Fruit fly (Drosophila melanogaster) whole organism, embryonic: ENCODE measurements around the gene PNPase.

ENCODE experiments used
- Atf-2 ChIP-seq: fragments of 200-800 bp; sonication (Bioruptor generic); optimal IDR thresholded peaks from 2 replicates; lab custom pipeline; 2016; ENCODE audit warnings: missing biosample characterization, missing genetic modification characterization
- Atf3 ChIP-seq: fragments of 200-800 bp; sonication (Bioruptor generic); optimal IDR thresholded peaks from 3 replicates; lab custom pipeline; 2016; ENCODE audit warnings: missing biosample characterization, missing genetic modification characterization
- CG10565 ChIP-seq: fragments of 200-800 bp; sonication (Bioruptor generic); optimal IDR thresholded peaks from 3 replicates; lab custom pipeline; 2016; ENCODE audit warnings: missing biosample characterization, mild to moderate bottlenecking, missing genetic modification characterization
- CG10959 ChIP-seq: fragments of 200-800 bp; sonication (Bioruptor generic); IDR thresholded peaks from 2 replicates; pipeline ENCODE4 v1.3.6; 2022; ENCODE audit warnings: missing biosample characterization, missing genetic modification characterization
- CG11247 ChIP-seq: fragments of 200-800 bp; sonication (Bioruptor generic); IDR thresholded peaks from 2 replicates; pipeline ENCODE4 v1.3.6; 2022; ENCODE audit warnings: missing biosample characterization, missing genetic modification characterization
- CG11560 ChIP-seq: fragments of 200-800 bp; sonication (Bioruptor generic); IDR thresholded peaks from 3 replicates; pipeline ENCODE4 v1.3.6; 2022; ENCODE audit warnings: missing biosample characterization, missing genetic modification characterization
- CG11723 ChIP-seq: fragments of 200-800 bp; sonication (Bioruptor generic); optimal IDR thresholded peaks from 2 replicates; lab custom pipeline; 2017; ENCODE audit warnings: missing biosample characterization, mild to moderate bottlenecking, missing genetic modification characterization
- CG1233 ChIP-seq: fragments of 200-800 bp; sonication (Bioruptor generic); optimal IDR thresholded peaks from 4 replicates; lab custom pipeline; 2018; ENCODE audit warnings: missing biosample characterization, mild to moderate bottlenecking, missing genetic modification characterization
- CG12391 ChIP-seq: fragments of 200-800 bp; sonication (Bioruptor generic); optimal IDR thresholded peaks from 3 replicates; lab custom pipeline; 2018; ENCODE audit warnings: missing biosample characterization, mild to moderate bottlenecking, missing genetic modification characterization, moderate library complexity
- CG15696 ChIP-seq: fragments of 200-800 bp; sonication (Bioruptor generic); optimal IDR thresholded peaks from 2 replicates; lab custom pipeline; 2019; ENCODE audit warnings: missing biosample characterization, mild to moderate bottlenecking, missing genetic modification characterization, moderate library complexity
- CG1603 ChIP-seq: fragments of 200-800 bp; sonication (Bioruptor generic); optimal IDR thresholded peaks from 2 replicates; lab custom pipeline; 2019; ENCODE audit warnings: missing biosample characterization, mild to moderate bottlenecking, missing genetic modification characterization, moderate library complexity
- CG17385 ChIP-seq: fragments of 200-800 bp; sonication (Bioruptor generic); optimal IDR thresholded peaks from 3 replicates; lab custom pipeline; 2018; ENCODE audit warnings: missing biosample characterization, mild to moderate bottlenecking, missing genetic modification characterization
- CG1792 ChIP-seq: fragments of 200-800 bp; sonication (Bioruptor generic); optimal IDR thresholded peaks from 2 replicates; lab custom pipeline; 2016; ENCODE audit warnings: missing biosample characterization, missing genetic modification characterization
- CG18011 ChIP-seq: fragments of 200-800 bp; sonication (Bioruptor generic); optimal IDR thresholded peaks from 2 replicates; lab custom pipeline; 2017; ENCODE audit warnings: missing biosample characterization, missing genetic modification characterization, mild to moderate bottlenecking, moderate library complexity, missing genotype
- CG18262 ChIP-seq: fragments of 200-800 bp; optimal IDR thresholded peaks from 3 replicates; lab custom pipeline; 2019; ENCODE audit warnings: missing biosample characterization, mild to moderate bottlenecking, missing genetic modification characterization, moderate library complexity
- CG2116 ChIP-seq: fragments of 200-800 bp; sonication (Bioruptor generic); optimal IDR thresholded peaks from 3 replicates; lab custom pipeline; 2018; ENCODE audit warnings: missing biosample characterization, mild to moderate bottlenecking, missing genetic modification characterization
- CG31388 ChIP-seq: fragments of 200-800 bp; sonication (Bioruptor generic); optimal IDR thresholded peaks from 2 replicates; lab custom pipeline; 2016; ENCODE audit warnings: missing biosample characterization, missing genetic modification characterization
- CG3163 ChIP-seq: fragments of 200-800 bp; sonication (Bioruptor generic); optimal IDR thresholded peaks from 3 replicates; lab custom pipeline; 2016; ENCODE audit warnings: missing biosample characterization, missing genetic modification characterization
- CG5180 ChIP-seq: fragments of 200-800 bp; sonication (Bioruptor generic); optimal IDR thresholded peaks from 3 replicates; lab custom pipeline; 2017; ENCODE audit warnings: missing biosample characterization, missing genetic modification characterization, mild to moderate bottlenecking, moderate library complexity, missing genetic modification reagents
- CG7357 ChIP-seq: fragments of 200-800 bp; sonication (Bioruptor generic); IDR thresholded peaks from 3 replicates; pipeline ENCODE4 v1.3.6; 2022; ENCODE audit warnings: missing biosample characterization, missing genetic modification characterization
- CG7745 ChIP-seq: fragments of 200-800 bp; sonication (Bioruptor generic); optimal IDR thresholded peaks from 2 replicates; lab custom pipeline; 2018; ENCODE audit warnings: missing biosample characterization, mild to moderate bottlenecking, missing genetic modification characterization, moderate library complexity
- CG8478 ChIP-seq: fragments of >200 bp; optimal IDR thresholded peaks from 2 replicates; lab custom pipeline; 2018
- CG9215 ChIP-seq: fragments of 200-800 bp; sonication (Bioruptor generic); IDR thresholded peaks from 2 replicates; pipeline ENCODE4 v1.3.6; 2022; ENCODE audit warnings: missing biosample characterization, missing genetic modification characterization
- CG9727 ChIP-seq: fragments of 200-800 bp; sonication (Bioruptor generic); optimal IDR thresholded peaks from 3 replicates; lab custom pipeline; 2017; ENCODE audit warnings: missing biosample characterization, mild to moderate bottlenecking, missing genetic modification characterization
- CTCF ChIP-seq: fragments of 200-800 bp; sonication (Bioruptor generic); optimal IDR thresholded peaks from 2 replicates; lab custom pipeline; 2017; ENCODE audit warnings: missing biosample characterization, mild to moderate bottlenecking, missing genetic modification characterization, moderate library complexity
- CkIIα-i1 ChIP-seq: fragments of 200-800 bp; sonication (Bioruptor generic); IDR thresholded peaks from 2 replicates; pipeline ENCODE4 v1.3.6; 2022; ENCODE audit warnings: missing biosample characterization, missing genetic modification characterization
- Dref ChIP-seq: fragments of 200-800 bp; sonication (Bioruptor generic); IDR thresholded peaks from 2 replicates; pipeline ENCODE4 v1.3.6; 2022; ENCODE audit warnings: missing biosample characterization, missing genetic modification characterization
- HLHmδ ChIP-seq: fragments of 200-800 bp; sonication (Bioruptor generic); optimal IDR thresholded peaks from 2 replicates; lab custom pipeline; 2018; ENCODE audit warnings: missing biosample characterization, mild to moderate bottlenecking, missing genetic modification characterization, moderate library complexity
- HmgZ ChIP-seq: fragments of 200-800 bp; sonication (Bioruptor generic); optimal IDR thresholded peaks from 2 replicates; lab custom pipeline; 2018; ENCODE audit warnings: missing biosample characterization, mild to moderate bottlenecking, missing genetic modification characterization
- MESR4 ChIP-seq: fragments of 200-800 bp; sonication (Bioruptor generic); optimal IDR thresholded peaks from 2 replicates; lab custom pipeline; 2018; ENCODE audit warnings: missing biosample characterization, mild to moderate bottlenecking, missing genetic modification characterization, moderate library complexity
- Nf-YC ChIP-seq: fragments of 200-800 bp; optimal IDR thresholded peaks from 3 replicates; lab custom pipeline; 2019; ENCODE audit warnings: missing biosample characterization, mild to moderate bottlenecking, missing genetic modification characterization, moderate library complexity
- NfI ChIP-seq: fragments of 200-800 bp; sonication (Bioruptor generic); optimal IDR thresholded peaks from 3 replicates; lab custom pipeline; 2018; ENCODE audit warnings: missing biosample characterization, mild to moderate bottlenecking, missing genetic modification characterization, moderate library complexity
- Pdp1 ChIP-seq, 2 experiments: fragments of 200-800 bp; sonication (Bioruptor generic); optimal IDR thresholded peaks; 3 replicates each; lab custom pipeline; 2016; ENCODE audit warnings: missing biosample characterization in 2 of 2, missing genetic modification characterization in 2 of 2, mild to moderate bottlenecking in 1 of 2, moderate library complexity in 1 of 2
- ash1 ChIP-seq: fragments of 200-800 bp; sonication (Bioruptor generic); optimal IDR thresholded peaks from 2 replicates; lab custom pipeline; 2018; ENCODE audit warnings: missing biosample characterization, mild to moderate bottlenecking, missing genetic modification characterization
- ci ChIP-seq: fragments of 200-800 bp; sonication (Bioruptor generic); IDR thresholded peaks from 3 replicates; pipeline ENCODE4 v1.3.6; 2022; ENCODE audit warnings: missing biosample characterization, missing genetic modification characterization
- dysf ChIP-seq: fragments of 200-800 bp; sonication (Bioruptor generic); IDR thresholded peaks from 3 replicates; pipeline ENCODE4 v1.3.6; 2022; ENCODE audit warnings: missing biosample characterization, missing genetic modification characterization
- en ChIP-seq: fragments of 200-800 bp; sonication (Bioruptor generic); optimal IDR thresholded peaks from 2 replicates; lab custom pipeline; 2016; ENCODE audit warnings: missing biosample characterization, missing genetic modification characterization
- ewg ChIP-seq: fragments of 200-800 bp; sonication (Bioruptor generic); optimal IDR thresholded peaks from 3 replicates; lab custom pipeline; 2017; ENCODE audit warnings: mild to moderate bottlenecking, missing biosample characterization, missing genetic modification reagents, missing genetic modification characterization
- gem ChIP-seq: fragments of 200-800 bp; sonication (Bioruptor generic); optimal IDR thresholded peaks from 2 replicates; lab custom pipeline; 2019; ENCODE audit warnings: missing biosample characterization, mild to moderate bottlenecking, missing genetic modification characterization, moderate library complexity
- inv ChIP-seq: fragments of 200-800 bp; sonication (Bioruptor generic); IDR thresholded peaks from 2 replicates; pipeline ENCODE4 v1.3.6; 2022; ENCODE audit warnings: missing biosample characterization, missing genetic modification characterization; ENCODE audit not compliant: partially characterized antibody
- jigr1 ChIP-seq: fragments of 200-800 bp; sonication (Bioruptor generic); IDR thresholded peaks from 3 replicates; pipeline ENCODE4 v1.3.6; 2022; ENCODE audit warnings: missing biosample characterization, missing genetic modification characterization
- klu ChIP-seq: fragments of 200-800 bp; sonication (Bioruptor generic); IDR thresholded peaks from 2 replicates; pipeline ENCODE4 v1.3.6; 2022; ENCODE audit warnings: missing biosample characterization, missing genetic modification characterization
- lbe ChIP-seq: fragments of 200-800 bp; sonication (Bioruptor generic); optimal IDR thresholded peaks from 2 replicates; lab custom pipeline; 2016; ENCODE audit warnings: missing biosample characterization, mild to moderate bottlenecking, missing genetic modification characterization
- lmd ChIP-seq: fragments of 200-800 bp; sonication (Bioruptor generic); IDR thresholded peaks from 2 replicates; pipeline ENCODE4 v1.3.6; 2022; ENCODE audit warnings: missing biosample characterization, missing genetic modification characterization
- mirr ChIP-seq: fragments of 200-800 bp; sonication (Bioruptor generic); optimal IDR thresholded peaks from 3 replicates; lab custom pipeline; 2018; ENCODE audit warnings: missing biosample characterization, mild to moderate bottlenecking, missing genetic modification characterization
- pho ChIP-seq: fragments of 200-800 bp; sonication (Bioruptor generic); optimal IDR thresholded peaks from 2 replicates; lab custom pipeline; 2016; ENCODE audit warnings: missing biosample characterization, missing genetic modification characterization
- pnt ChIP-seq: fragments of 200-800 bp; sonication (Bioruptor generic); optimal IDR thresholded peaks from 3 replicates; lab custom pipeline; 2016; ENCODE audit warnings: missing biosample characterization, missing genetic modification characterization
- pzg ChIP-seq: fragments of 200-800 bp; sonication (Bioruptor generic); optimal IDR thresholded peaks from 3 replicates; lab custom pipeline; 2018; ENCODE audit warnings: missing biosample characterization, mild to moderate bottlenecking, missing genetic modification characterization, moderate library complexity
- rib ChIP-seq: fragments of 200-800 bp; sonication (Bioruptor generic); IDR thresholded peaks from 2 replicates; pipeline ENCODE4 v1.3.6; 2022; ENCODE audit warnings: missing biosample characterization, missing genetic modification characterization
- seq ChIP-seq: fragments of 200-800 bp; sonication (Bioruptor generic); IDR thresholded peaks from 2 replicates; pipeline ENCODE4 v1.3.6; 2022; ENCODE audit warnings: missing biosample characterization, missing genetic modification characterization
- tll ChIP-seq, 2 experiments: fragments of 200-800 bp in 1 of 2; fragments of >200 bp in 1 of 2; sonication (Bioruptor generic) in 1 of 2; optimal IDR thresholded peaks; 2 replicates each; lab custom pipeline; 2017 to 2019; ENCODE audit warnings: missing biosample characterization in 2 of 2, missing genetic modification characterization in 2 of 2, mild to moderate bottlenecking in 1 of 2, moderate library complexity in 1 of 2

Gene PNPase

dm6 chr3R:31381216-31381688 is 24.0 kb downstream of the PNPase start (continued):
- TF ChIP-seq pzg (GFP tag; lab: Kevin White, UChicago) (peak; percentile 14), CG10565 (GFP tag; lab: Kevin White, UChicago) (no peak), CG31388 (GFP tag; lab: Kevin White, UChicago) (no peak), CTCF (peak; percentile 84), CkIIα-i1 (GFP tag; lab: Robert Waterston, UW) (no peak), CG5180 (GFP tag; lab: Kevin White, UChicago) (no peak), CG18262 (tag; lab: Kevin White, UChicago) (no peak), CG3163 (GFP tag; lab: Kevin White, UChicago) (peak; percentile 4), Dref (no peak), NfI (peak; percentile 71), ci (GFP tag; lab: Robert Waterston, UW) (peak; percentile 75), Nf-YC (no peak), gem (tag; lab: Kevin White, UChicago) (peak; percentile 73), CG1233 (GFP tag; lab: Kevin White, UChicago) (no peak), dysf (peak; percentile 53; the same call in 2 of the 3 replicates), CG11723 (GFP tag; lab: Kevin White, UChicago) (no peak), CG1603 (tag; lab: Kevin White, UChicago) (peak; percentile 77), ewg (GFP tag; lab: Kevin White, UChicago) (peak; percentile 93), HLHmδ (GFP tag; lab: Kevin White, UChicago) (no peak), CG12391 (peak; percentile 67), Pdp1 (GFP tag; optimal IDR thresholded peaks at IDR 0.05; lab: Kevin White, UChicago) (peak in 1 of 2 experiments; percentile 37), CG7745 (tag; lab: Kevin White, UChicago) (no peak), CG18011 (GFP tag; lab: Kevin White, UChicago) (peak; percentile 14), CG15696 (no peak), mirr (no peak), lbe (no peak), HmgZ (tag; lab: Kevin White, UChicago) (peak; percentile 68), CG2116 (GFP tag; lab: Kevin White, UChicago) (no peak), CG11247 (GFP tag; lab: Robert Waterston, UW) (0 out of 2 replicates have a peak, but pooled peaks have one; percentile 37), CG8478 (no peak), Atf3 (peak; percentile 43), CG10959 (GFP tag; lab: Robert Waterston, UW) (no peak), CG9727 (peak; percentile 14), ash1 (GFP tag; lab: Kevin White, UChicago) (no peak), pnt (no peak), pho (peak; percentile 78), jigr1 (GFP tag; lab: Robert Waterston, UW) (no peak), seq (peak; percentile 59; the same call in 1 of the 2 replicates), inv (GFP tag; lab: Robert Waterston, UW) (peak; percentile 37; the same call in 1 of the 2 replicates), tll (GFP tag; optimal IDR thresholded peaks at IDR 0.05; lab: Kevin White, UChicago) (no peak), lmd (GFP tag; lab: Robert Waterston, UW) (peak; percentile 36; the same call in 1 of the 2 replicates), CG7357 (GFP tag; lab: Robert Waterston, UW) (no peak), en (no peak), CG17385 (peak; percentile 37), Atf-2 (GFP tag; lab: Kevin White, UChicago) (peak; percentile 1), CG9215 (GFP tag; lab: Robert Waterston, UW) (0 out of 2 replicates have a peak, but pooled peaks have one; percentile 20), MESR4 (GFP tag; lab: Kevin White, UChicago) (peak; percentile 20), CG11560 (tag; lab: Robert Waterston, UW) (no peak), klu (GFP tag; lab: Robert Waterston, UW) (no peak; the same call in 1 of the 2 replicates), rib (0 out of 2 replicates have a peak, but pooled peaks have one; percentile 25), CG1792 (GFP tag; lab: Kevin White, UChicago) (no peak)
